Worm (Caenorhabditis elegans) whole organism, early embryonic: ENCODE data around the gene F43C11.1.

ENCODE experiments used
- F13C5.2 ChIP-seq: sonication (generic microtip); optimal IDR thresholded peaks from 2 replicates; lab custom pipeline; 2017; ENCODE audit warnings: mild to moderate bottlenecking, missing genetic modification characterization, inconsistent platforms, missing compliant biosample characterization
- aly-1 ChIP-seq: sonication (generic microtip); optimal IDR thresholded peaks from 2 replicates; lab custom pipeline; 2016; ENCODE audit warnings: missing genetic modification characterization, missing compliant biosample characterization
- ama-1 ChIP-seq: fragments of 150-350 bp; optimal IDR thresholded peaks from 2 replicates; lab custom pipeline; 2014
- ceh-13 ChIP-seq: fragments of 200-800 bp; sonication (Bioruptor generic); optimal IDR thresholded peaks from 2 replicates; lab custom pipeline; 2018; ENCODE audit warnings: mild to moderate bottlenecking, missing genetic modification characterization, missing compliant biosample characterization
- ets-7 ChIP-seq: sonication (generic microtip); optimal IDR thresholded peaks from 2 replicates; lab custom pipeline; 2016; ENCODE audit warnings: missing genotype, missing genetic modification characterization, missing compliant biosample characterization
- flt-1 ChIP-seq: fragments of 200-800 bp; sonication (Bioruptor generic); IDR thresholded peaks from 2 replicates; pipeline ENCODE4 v1.3.6; 2022; ENCODE audit warnings: missing genetic modification characterization, missing compliant biosample characterization
- hmbx-1 ChIP-seq: sonication (generic microtip); optimal IDR thresholded peaks from 2 replicates; lab custom pipeline; 2016; ENCODE audit warnings: mild to moderate bottlenecking, missing genetic modification characterization, missing compliant biosample characterization
- hmg-4 ChIP-seq: fragments of 200-800 bp; sonication (Bioruptor generic); optimal IDR thresholded peaks from 2 replicates; lab custom pipeline; 2018; ENCODE audit warnings: mild to moderate bottlenecking, missing genetic modification characterization, missing compliant biosample characterization
- hnd-1 ChIP-seq: sonication (generic microtip); optimal IDR thresholded peaks from 2 replicates; lab custom pipeline; 2016; ENCODE audit warnings: missing genetic modification characterization, missing compliant biosample characterization
- pes-1 ChIP-seq: fragments of 200-800 bp; sonication (Bioruptor generic); IDR thresholded peaks from 2 replicates; pipeline ENCODE4 v1.3.6; 2022; ENCODE audit warnings: missing genetic modification reagents, missing genetic modification characterization, missing compliant biosample characterization
- tbx-11 ChIP-seq: fragments of 200-800 bp; sonication (Bioruptor generic); IDR thresholded peaks from 2 replicates; pipeline ENCODE4 v1.3.6; 2022; ENCODE audit warnings: missing genetic modification characterization, missing compliant biosample characterization
- tra-4 ChIP-seq: sonication (generic microtip); optimal IDR thresholded peaks from 2 replicates; lab custom pipeline; 2017; ENCODE audit warnings: missing genetic modification characterization, missing compliant biosample characterization

DNA sequence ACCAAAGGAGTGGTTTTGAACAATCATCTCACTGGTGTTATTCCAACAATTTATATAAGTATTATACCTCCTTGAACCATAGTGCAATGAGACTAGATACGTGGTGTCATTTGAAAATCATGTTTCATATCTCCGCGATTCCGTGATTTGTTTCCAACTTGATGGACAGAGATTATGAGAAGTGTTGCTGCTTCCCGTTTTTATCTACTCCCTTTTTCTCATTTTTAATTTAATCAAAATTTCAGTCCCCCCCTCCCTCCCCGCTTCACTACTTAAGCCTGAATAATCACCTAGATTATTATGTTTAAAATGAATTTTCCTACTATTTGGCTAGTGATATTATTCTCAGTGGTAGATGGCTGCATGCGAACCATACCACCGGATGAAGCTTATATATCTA, 15.2 kb downstream of the F43C11.1 start, which contains the start of gene F16G10.3:
- no peak for TF ChIP-seq ama-1 (lab: Kevin White, UChicago)
- TF ChIP-seq F13C5.2 = no peak
- no peak for TF ChIP-seq aly-1 (tag; lab: Kevin White, UChicago)
- no peak for TF ChIP-seq ets-7 (tag; lab: Kevin White, UChicago)
- TF ChIP-seq flt-1 (GFP tag; lab: Robert Waterston, UW) = no peak
- TF ChIP-seq hmg-4 (GFP tag; lab: Kevin White, UChicago) = no peak
- no peak for TF ChIP-seq hmbx-1 (tag; lab: Kevin White, UChicago)
- no peak for TF ChIP-seq pes-1 (GFP tag; lab: Robert Waterston, UW)
- no peak for TF ChIP-seq ceh-13 (GFP tag; lab: Kevin White, UChicago)
- TF ChIP-seq tbx-11 = no peak
- no peak for TF ChIP-seq hnd-1 (tag; lab: Kevin White, UChicago)
- TF ChIP-seq tra-4 (tag; lab: Kevin White, UChicago) = no peak
